Fruit fly (Drosophila melanogaster) whole organism, embryonic: ENCODE results near the gene Pax.

Experiments
- Abd-B ChIP-seq: fragments of 200-800 bp; sonication (Bioruptor generic); optimal IDR thresholded peaks from 2 replicates; lab custom pipeline; 2018; ENCODE audit warnings: missing biosample characterization, mild to moderate bottlenecking, missing genetic modification characterization, moderate library complexity
- Aef1 ChIP-seq: fragments of 200-800 bp; sonication (Bioruptor generic); IDR thresholded peaks from 3 replicates; pipeline ENCODE4 v1.3.6; 2022; ENCODE audit warnings: missing biosample characterization, missing genetic modification characterization
- Atf6 ChIP-seq: fragments of 200-800 bp; sonication (Bioruptor generic); IDR thresholded peaks from 2 replicates; pipeline ENCODE4 v1.3.6; 2022; ENCODE audit warnings: missing biosample characterization, missing genetic modification characterization
- B-H1 ChIP-seq: fragments of 200-800 bp; sonication (Bioruptor generic); IDR thresholded peaks from 3 replicates; pipeline ENCODE4 v1.3.6; 2022; ENCODE audit warnings: missing biosample characterization, missing genetic modification characterization
- Bdp1 ChIP-seq: fragments of 200-800 bp; sonication (Bioruptor generic); optimal IDR thresholded peaks from 3 replicates; lab custom pipeline; 2016; ENCODE audit warnings: missing biosample characterization, missing genetic modification characterization
- CG10209 ChIP-seq: fragments of 200-800 bp; sonication (Bioruptor generic); optimal IDR thresholded peaks from 3 replicates; lab custom pipeline; 2017; ENCODE audit warnings: missing biosample characterization, mild to moderate bottlenecking, missing genetic modification characterization, missing genetic modification reagents
- CG10565 ChIP-seq: fragments of 200-800 bp; sonication (Bioruptor generic); optimal IDR thresholded peaks from 3 replicates; lab custom pipeline; 2016; ENCODE audit warnings: missing biosample characterization, mild to moderate bottlenecking, missing genetic modification characterization
- CG11456 ChIP-seq: fragments of 200-800 bp; sonication (Bioruptor generic); IDR thresholded peaks from 3 replicates; pipeline ENCODE4 v1.3.6; 2022; ENCODE audit warnings: missing biosample characterization, missing genetic modification characterization
- CG11695 ChIP-seq: fragments of 200-800 bp; sonication (Bioruptor generic); IDR thresholded peaks from 3 replicates; pipeline ENCODE4 v1.3.6; 2022; ENCODE audit warnings: missing biosample characterization, missing genetic modification characterization
- CG12659 ChIP-seq: fragments of 200-800 bp; sonication (Bioruptor generic); optimal IDR thresholded peaks from 3 replicates; lab custom pipeline; 2017; ENCODE audit warnings: mild to moderate bottlenecking, missing biosample characterization, missing genetic modification reagents, missing genetic modification characterization
- CG13894 ChIP-seq: fragments of 200-800 bp; sonication (Bioruptor generic); optimal IDR thresholded peaks from 3 replicates; lab custom pipeline; 2018; ENCODE audit warnings: missing biosample characterization, mild to moderate bottlenecking, missing genetic modification characterization, moderate library complexity
- CG15601 ChIP-seq: fragments of 200-800 bp; sonication (Bioruptor generic); optimal IDR thresholded peaks from 3 replicates; lab custom pipeline; 2019; ENCODE audit warnings: missing biosample characterization, mild to moderate bottlenecking, missing genetic modification characterization, moderate library complexity
- CG1602 ChIP-seq: fragments of 200-800 bp; sonication (Bioruptor generic); optimal IDR thresholded peaks from 3 replicates; lab custom pipeline; 2016; ENCODE audit warnings: missing biosample characterization, missing genetic modification characterization
- CG17361 ChIP-seq: fragments of 200-800 bp; sonication (Bioruptor generic); IDR thresholded peaks from 3 replicates; pipeline ENCODE4 v1.3.6; 2022; ENCODE audit warnings: missing biosample characterization, missing genetic modification characterization
- CG17802 ChIP-seq: fragments of 200-800 bp; sonication (Bioruptor generic); optimal IDR thresholded peaks from 2 replicates; lab custom pipeline; 2018; ENCODE audit warnings: missing biosample characterization, mild to moderate bottlenecking, missing genetic modification characterization, moderate library complexity
- CG18011 ChIP-seq: fragments of 200-800 bp; sonication (Bioruptor generic); optimal IDR thresholded peaks from 2 replicates; lab custom pipeline; 2017; ENCODE audit warnings: missing biosample characterization, missing genetic modification characterization, mild to moderate bottlenecking, moderate library complexity, missing genotype
- CG18599 ChIP-seq: fragments of 200-800 bp; sonication (Bioruptor generic); optimal IDR thresholded peaks from 3 replicates; lab custom pipeline; 2017; ENCODE audit warnings: missing biosample characterization, missing genetic modification characterization, mild to moderate bottlenecking, moderate library complexity, missing genetic modification reagents
- CG4404 ChIP-seq: fragments of 200-800 bp; sonication (Bioruptor generic); IDR thresholded peaks from 2 replicates; pipeline ENCODE4 v1.3.6; 2022; ENCODE audit warnings: missing biosample characterization, missing genetic modification characterization
- CG8388 ChIP-seq: fragments of 200-800 bp; sonication (Bioruptor generic); optimal IDR thresholded peaks from 2 replicates; lab custom pipeline; 2019; ENCODE audit warnings: missing biosample characterization, mild to moderate bottlenecking, missing genetic modification characterization, moderate library complexity
- Fer2 ChIP-seq: fragments of 200-800 bp; sonication (Bioruptor generic); optimal IDR thresholded peaks from 2 replicates; lab custom pipeline; 2018; ENCODE audit warnings: missing biosample characterization, mild to moderate bottlenecking, missing genetic modification characterization, moderate library complexity
- Gug ChIP-seq: fragments of 200-800 bp; sonication (Bioruptor generic); IDR thresholded peaks from 4 replicates; pipeline ENCODE4 v1.3.6; 2022; ENCODE audit warnings: missing biosample characterization, missing genetic modification characterization
- Hmr ChIP-seq: fragments of 200-800 bp; sonication (Bioruptor generic); optimal IDR thresholded peaks from 3 replicates; lab custom pipeline; 2017; ENCODE audit warnings: mild to moderate bottlenecking, missing biosample characterization, missing genetic modification reagents, missing genetic modification characterization
- Hmx ChIP-seq: fragments of 200-800 bp; sonication (Bioruptor generic); optimal IDR thresholded peaks from 2 replicates; lab custom pipeline; 2016; ENCODE audit warnings: missing biosample characterization, missing genetic modification characterization
- MTF-1 ChIP-seq: fragments of 200-800 bp; sonication (Bioruptor generic); optimal IDR thresholded peaks from 2 replicates; lab custom pipeline; 2018; ENCODE audit warnings: missing biosample characterization, mild to moderate bottlenecking, missing genetic modification characterization, borderline replicate concordance
- Poxn ChIP-seq: fragments of 200-800 bp; sonication (Bioruptor generic); IDR thresholded peaks from 2 replicates; pipeline ENCODE4 v1.3.6; 2022; ENCODE audit warnings: missing biosample characterization, missing genetic modification characterization
- aop ChIP-seq: fragments of 200-800 bp; sonication (Bioruptor generic); IDR thresholded peaks from 2 replicates; pipeline ENCODE4 v1.3.6; 2022; ENCODE audit warnings: missing biosample characterization, missing genetic modification characterization
- ato ChIP-seq: fragments of 200-800 bp; sonication (Bioruptor generic); IDR thresholded peaks from 2 replicates; pipeline ENCODE4 v1.3.6; 2022; ENCODE audit warnings: missing biosample characterization, missing genetic modification characterization; ENCODE audit not compliant: partially characterized antibody
- btn ChIP-seq: fragments of 200-800 bp; sonication (Bioruptor generic); optimal IDR thresholded peaks from 2 replicates; lab custom pipeline; 2016; ENCODE audit warnings: missing biosample characterization, missing genetic modification characterization
- cwo ChIP-seq: fragments of 200-800 bp; sonication (Bioruptor generic); optimal IDR thresholded peaks from 3 replicates; lab custom pipeline; 2017; ENCODE audit warnings: missing biosample characterization, missing genetic modification characterization, mild to moderate bottlenecking, moderate library complexity, missing genetic modification reagents
- dimm ChIP-seq: fragments of 200-800 bp; sonication (Bioruptor generic); IDR thresholded peaks from 2 replicates; pipeline ENCODE4 v1.3.6; 2022; ENCODE audit warnings: missing biosample characterization, missing genetic modification characterization
- disco-r ChIP-seq: fragments of 200-800 bp; sonication (Bioruptor generic); optimal IDR thresholded peaks from 2 replicates; lab custom pipeline; 2016; ENCODE audit warnings: missing biosample characterization, missing genetic modification characterization
- grau ChIP-seq: fragments of 200-800 bp; optimal IDR thresholded peaks from 3 replicates; lab custom pipeline; 2019; ENCODE audit warnings: missing biosample characterization, mild to moderate bottlenecking, missing genetic modification characterization, moderate library complexity
- gsb ChIP-seq: fragments of 200-800 bp; sonication (Bioruptor generic); IDR thresholded peaks from 2 replicates; pipeline ENCODE4 v1.3.6; 2022; ENCODE audit warnings: missing biosample characterization, missing genetic modification characterization
- gsb-n ChIP-seq: fragments of 200-800 bp; sonication (Bioruptor generic); optimal IDR thresholded peaks from 3 replicates; lab custom pipeline; 2018; ENCODE audit warnings: missing biosample characterization, mild to moderate bottlenecking, missing genetic modification characterization
- hbn ChIP-seq: fragments of 200-800 bp; sonication (Bioruptor generic); IDR thresholded peaks from 2 replicates; pipeline ENCODE4 v1.3.6; 2022; ENCODE audit warnings: missing biosample characterization, missing genetic modification characterization; ENCODE audit not compliant: partially characterized antibody
- inv ChIP-seq: fragments of 200-800 bp; sonication (Bioruptor generic); IDR thresholded peaks from 2 replicates; pipeline ENCODE4 v1.3.6; 2022; ENCODE audit warnings: missing biosample characterization, missing genetic modification characterization; ENCODE audit not compliant: partially characterized antibody
- maf-S ChIP-seq: fragments of 200-800 bp; sonication (Bioruptor generic); optimal IDR thresholded peaks from 2 replicates; lab custom pipeline; 2016; ENCODE audit warnings: missing biosample characterization, missing genetic modification characterization
- nau ChIP-seq: fragments of 200-800 bp; sonication (Bioruptor generic); optimal IDR thresholded peaks from 3 replicates; lab custom pipeline; 2017; ENCODE audit warnings: missing biosample characterization, mild to moderate bottlenecking, missing genetic modification characterization, missing genetic modification reagents
- pfk ChIP-seq: fragments of 200-800 bp; sonication (Bioruptor generic); optimal IDR thresholded peaks from 2 replicates; lab custom pipeline; 2018; ENCODE audit warnings: missing biosample characterization, mild to moderate bottlenecking, missing genetic modification characterization, moderate library complexity
- pnt ChIP-seq: fragments of 200-800 bp; sonication (Bioruptor generic); optimal IDR thresholded peaks from 3 replicates; lab custom pipeline; 2016; ENCODE audit warnings: missing biosample characterization, missing genetic modification characterization
- repo ChIP-seq: fragments of 200-800 bp; sonication (Bioruptor generic); optimal IDR thresholded peaks from 2 replicates; lab custom pipeline; 2016; ENCODE audit warnings: missing biosample characterization, missing genetic modification characterization
- run ChIP-seq: fragments of 200-800 bp; sonication (Bioruptor generic); optimal IDR thresholded peaks from 3 replicates; lab custom pipeline; 2018; ENCODE audit warnings: missing biosample characterization, mild to moderate bottlenecking, missing genetic modification characterization
- scrt ChIP-seq: fragments of 200-800 bp; sonication (Bioruptor generic); optimal IDR thresholded peaks from 2 replicates; lab custom pipeline; 2018; ENCODE audit warnings: missing biosample characterization, mild to moderate bottlenecking, missing genetic modification characterization, moderate library complexity
- slou ChIP-seq: fragments of 200-800 bp; sonication (Bioruptor generic); optimal IDR thresholded peaks from 3 replicates; lab custom pipeline; 2016; ENCODE audit warnings: missing biosample characterization, missing genetic modification characterization
- ssp ChIP-seq: fragments of 200-800 bp; sonication (Bioruptor generic); IDR thresholded peaks from 2 replicates; pipeline ENCODE4 v1.3.6; 2022; ENCODE audit warnings: missing biosample characterization, missing genetic modification characterization
- stwl ChIP-seq: fragments of 200-800 bp; sonication (Bioruptor generic); optimal IDR thresholded peaks from 3 replicates; lab custom pipeline; 2018; ENCODE audit warnings: missing biosample characterization, mild to moderate bottlenecking, missing genetic modification characterization, moderate library complexity
- toy ChIP-seq: fragments of 200-800 bp; sonication (Bioruptor generic); IDR thresholded peaks from 2 replicates; pipeline ENCODE4 v1.3.6; 2022; ENCODE audit warnings: missing biosample characterization, missing genetic modification characterization
- wek ChIP-seq: fragments of 200-800 bp; sonication (Bioruptor generic); optimal IDR thresholded peaks from 3 replicates; lab custom pipeline; 2018; ENCODE audit warnings: missing biosample characterization, mild to moderate bottlenecking, missing genetic modification characterization, moderate library complexity
- wor ChIP-seq: fragments of 200-800 bp; sonication (Bioruptor generic); IDR thresholded peaks from 2 replicates; pipeline ENCODE4 v1.3.6; 2022; ENCODE audit warnings: missing biosample characterization, missing genetic modification characterization
- zen ChIP-seq: fragments of 200-800 bp; sonication (Bioruptor generic); optimal IDR thresholded peaks from 3 replicates; lab custom pipeline; 2018; ENCODE audit warnings: missing biosample characterization, mild to moderate bottlenecking, missing genetic modification characterization, moderate library complexity

Pax gene

DNA sequence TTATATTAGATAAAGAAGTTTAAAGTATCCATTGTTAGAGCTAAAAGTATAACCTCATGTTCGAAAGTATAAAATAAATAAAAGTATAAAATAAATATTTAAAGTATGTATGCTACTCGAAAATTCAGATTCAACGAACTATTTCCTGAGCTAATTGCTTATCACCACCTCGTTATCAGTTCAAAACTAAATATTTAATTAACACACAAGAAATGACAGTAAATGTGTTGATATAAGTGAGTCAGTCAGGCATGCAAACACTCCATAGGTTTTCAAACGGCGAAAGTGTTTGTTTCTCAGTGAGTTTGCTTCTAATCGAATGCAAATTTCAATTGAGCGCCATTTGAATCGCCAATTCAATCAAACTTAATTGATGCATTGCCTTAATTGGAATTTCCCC, 7.9 kb upstream of the Pax start (continued):
- TF ChIP-seq CG11695 (GFP tag; lab: Robert Waterston, UW): peak; percentile 36; the same call in 1 of the 3 replicates
- peak; percentile 1 for TF ChIP-seq zen (tag; lab: Kevin White, UChicago)
- no peak for TF ChIP-seq CG1602 (GFP tag; lab: Kevin White, UChicago)
- TF ChIP-seq inv (GFP tag; lab: Robert Waterston, UW): no peak
- TF ChIP-seq gsb-n: peak; percentile 62
- TF ChIP-seq cwo (GFP tag; lab: Kevin White, UChicago): no peak
- peak; percentile 2 for TF ChIP-seq CG12659 (GFP tag; lab: Kevin White, UChicago)
- no peak for TF ChIP-seq gsb (GFP tag; lab: Robert Waterston, UW)
- TF ChIP-seq CG17802 (tag; lab: Kevin White, UChicago): no peak
- TF ChIP-seq repo (GFP tag; lab: Kevin White, UChicago): no peak
- no peak for TF ChIP-seq toy (GFP tag; lab: Robert Waterston, UW)
- peak; percentile 21 for TF ChIP-seq grau (tag; lab: Kevin White, UChicago)
- peak; percentile 43 for TF ChIP-seq scrt (GFP tag; lab: Kevin White, UChicago)
- TF ChIP-seq Hmr: peak; percentile 44
- TF ChIP-seq CG10209 (GFP tag; lab: Kevin White, UChicago): peak; percentile 57
- no peak for TF ChIP-seq CG10565 (GFP tag; lab: Kevin White, UChicago)
- no peak for TF ChIP-seq CG18011 (GFP tag; lab: Kevin White, UChicago)
- peak; percentile 64 for TF ChIP-seq CG18599
- TF ChIP-seq stwl (tag; lab: Kevin White, UChicago): peak; percentile 13
- TF ChIP-seq Hmx (GFP tag; lab: Kevin White, UChicago): no peak
- peak; percentile 33; the same call in 1 of the 3 replicates for TF ChIP-seq CG17361 (GFP tag; lab: Robert Waterston, UW)
- no peak for TF ChIP-seq ssp (GFP tag; lab: Robert Waterston, UW)
- no peak for TF ChIP-seq aop (GFP tag; lab: Robert Waterston, UW)
- TF ChIP-seq Poxn: no peak
- peak; percentile 60 for TF ChIP-seq pfk (GFP tag; lab: Kevin White, UChicago)
- TF ChIP-seq disco-r (GFP tag; lab: Kevin White, UChicago): no peak
- TF ChIP-seq Fer2 (tag; lab: Kevin White, UChicago): no peak
- no peak for TF ChIP-seq CG8388 (GFP tag; lab: Kevin White, UChicago)
- no peak for TF ChIP-seq nau
- TF ChIP-seq Abd-B (GFP tag; lab: Kevin White, UChicago): no peak
- no peak for TF ChIP-seq CG11456
- TF ChIP-seq slou (GFP tag; lab: Kevin White, UChicago): no peak
- TF ChIP-seq Gug (GFP tag; lab: Robert Waterston, UW): no peak
- TF ChIP-seq pnt (GFP tag; lab: Kevin White, UChicago): no peak
- no peak for TF ChIP-seq Aef1 (GFP tag; lab: Robert Waterston, UW)
- TF ChIP-seq CG13894 (tag; lab: Kevin White, UChicago): no peak
- TF ChIP-seq CG4404 (GFP tag; lab: Robert Waterston, UW): no peak
- TF ChIP-seq dimm (GFP tag; lab: Robert Waterston, UW): no peak
- TF ChIP-seq Bdp1 (GFP tag; lab: Kevin White, UChicago): no peak
- no peak for TF ChIP-seq wor (GFP tag; lab: Robert Waterston, UW)
- peak; percentile 85 for TF ChIP-seq MTF-1 (GFP tag; lab: Kevin White, UChicago)
- TF ChIP-seq run (tag; lab: Kevin White, UChicago): no peak
- TF ChIP-seq ato (GFP tag; lab: Robert Waterston, UW): no peak
- TF ChIP-seq btn: no peak
- no peak for TF ChIP-seq B-H1
- TF ChIP-seq wek: peak; percentile 85
- TF ChIP-seq Atf6: no peak
- no peak for TF ChIP-seq hbn
- peak; percentile 66 for TF ChIP-seq CG15601 (tag; lab: Kevin White, UChicago)
- TF ChIP-seq maf-S (GFP tag; lab: Kevin White, UChicago): no peak
